Fruit fly (Drosophila melanogaster) whole organism, embryonic: ENCODE results near the gene Ubi-p63E.

ENCODE experiments used
- Bgb ChIP-seq: fragments of 200-800 bp; sonication (Bioruptor generic); IDR thresholded peaks from 2 replicates; pipeline ENCODE4 v1.3.6; 2022; ENCODE audit warnings: missing biosample characterization, missing genetic modification characterization; ENCODE audit not compliant: partially characterized antibody
- CG11093 ChIP-seq: fragments of 200-800 bp; sonication (Bioruptor generic); IDR thresholded peaks from 3 replicates; pipeline ENCODE4 v1.3.6; 2022; ENCODE audit warnings: missing biosample characterization, missing genetic modification characterization
- CG11456 ChIP-seq: fragments of 200-800 bp; sonication (Bioruptor generic); IDR thresholded peaks from 3 replicates; pipeline ENCODE4 v1.3.6; 2022; ENCODE audit warnings: missing biosample characterization, missing genetic modification characterization
- CG11695 ChIP-seq: fragments of 200-800 bp; sonication (Bioruptor generic); IDR thresholded peaks from 3 replicates; pipeline ENCODE4 v1.3.6; 2022; ENCODE audit warnings: missing biosample characterization, missing genetic modification characterization
- CG12744 ChIP-seq: fragments of 200-800 bp; sonication (Bioruptor generic); optimal IDR thresholded peaks from 2 replicates; lab custom pipeline; 2016; ENCODE audit warnings: missing biosample characterization, missing genetic modification characterization
- CG15479 ChIP-seq: fragments of 200-800 bp; sonication (Bioruptor generic); optimal IDR thresholded peaks from 3 replicates; lab custom pipeline; 2019; ENCODE audit warnings: missing biosample characterization, mild to moderate bottlenecking, missing genetic modification characterization, moderate library complexity
- CG15514 ChIP-seq: fragments of 200-800 bp; sonication (Bioruptor generic); optimal IDR thresholded peaks from 3 replicates; lab custom pipeline; 2017; ENCODE audit warnings: missing biosample characterization, missing genetic modification characterization, mild to moderate bottlenecking, moderate library complexity, missing genetic modification reagents
- CG16863 ChIP-seq: fragments of 200-800 bp; sonication (Bioruptor generic); optimal IDR thresholded peaks from 3 replicates; lab custom pipeline; 2016; ENCODE audit warnings: missing biosample characterization, missing genetic modification characterization
- CG17612 ChIP-seq: fragments of 200-800 bp; sonication (Bioruptor generic); IDR thresholded peaks from 2 replicates; pipeline ENCODE4 v1.3.6; 2022; ENCODE audit warnings: missing biosample characterization, missing genetic modification characterization
- CG3163 ChIP-seq: fragments of 200-800 bp; sonication (Bioruptor generic); optimal IDR thresholded peaks from 3 replicates; lab custom pipeline; 2016; ENCODE audit warnings: missing biosample characterization, missing genetic modification characterization
- CG3281 ChIP-seq: fragments of 200-800 bp; sonication (Bioruptor generic); optimal IDR thresholded peaks from 3 replicates; lab custom pipeline; 2017; ENCODE audit warnings: missing biosample characterization, mild to moderate bottlenecking, missing genetic modification characterization
- CG34376 ChIP-seq: fragments of 200-800 bp; sonication (Bioruptor generic); optimal IDR thresholded peaks from 2 replicates; lab custom pipeline; 2018; ENCODE audit warnings: missing biosample characterization, mild to moderate bottlenecking, missing genetic modification characterization
- CG3838 ChIP-seq: fragments of 200-800 bp; sonication (Bioruptor generic); optimal IDR thresholded peaks from 3 replicates; lab custom pipeline; 2016; ENCODE audit warnings: missing biosample characterization, missing genetic modification characterization
- CG4328 ChIP-seq: fragments of 200-800 bp; sonication (Bioruptor generic); optimal IDR thresholded peaks from 3 replicates; lab custom pipeline; 2017; ENCODE audit warnings: missing biosample characterization, missing genetic modification reagents, missing genetic modification characterization
- CG6689 ChIP-seq: fragments of 200-800 bp; sonication (Bioruptor generic); IDR thresholded peaks from 2 replicates; pipeline ENCODE4 v1.3.6; 2022; ENCODE audit warnings: missing biosample characterization, missing genetic modification characterization
- CG7271 ChIP-seq: fragments of 200-800 bp; sonication (Bioruptor generic); optimal IDR thresholded peaks from 2 replicates; lab custom pipeline; 2018; ENCODE audit warnings: missing biosample characterization, mild to moderate bottlenecking, missing genetic modification characterization, moderate library complexity
- CG7786 ChIP-seq: fragments of 200-800 bp; sonication (Bioruptor generic); optimal IDR thresholded peaks from 2 replicates; lab custom pipeline; 2016; ENCODE audit warnings: missing biosample characterization, missing genetic modification characterization
- CG7928 ChIP-seq: fragments of 200-800 bp; sonication (Bioruptor generic); optimal IDR thresholded peaks from 2 replicates; lab custom pipeline; 2017; ENCODE audit warnings: missing biosample characterization, mild to moderate bottlenecking, missing genetic modification characterization
- CG7963 ChIP-seq: fragments of 200-800 bp; sonication (Bioruptor generic); IDR thresholded peaks from 3 replicates; pipeline ENCODE4 v1.3.6; 2022; ENCODE audit warnings: missing biosample characterization, missing genetic modification characterization; ENCODE audit not compliant: partially characterized antibody
- CG8290 ChIP-seq, 3 experiments: fragments of 200-800 bp; sonication (Bioruptor generic); optimal IDR thresholded peaks; 2 replicates each; lab custom pipeline; 2016 to 2019; ENCODE audit warnings: missing biosample characterization in 3 of 3, missing genetic modification characterization in 3 of 3, mild to moderate bottlenecking in 2 of 3, moderate library complexity in 1 of 3
- CG9876 ChIP-seq: fragments of 200-800 bp; sonication (Bioruptor generic); optimal IDR thresholded peaks from 2 replicates; lab custom pipeline; 2016; ENCODE audit warnings: missing biosample characterization, missing genetic modification characterization
- E2f2 ChIP-seq: fragments of 200-800 bp; sonication (Bioruptor generic); IDR thresholded peaks from 2 replicates; pipeline ENCODE4 v1.3.6; 2022; ENCODE audit warnings: missing biosample characterization, missing genetic modification characterization
- Hr78 ChIP-seq, 2 experiments: fragments of 200-800 bp in 1 of 2; fragments of >200 bp in 1 of 2; sonication (Bioruptor generic) in 1 of 2; optimal IDR thresholded peaks; 2 replicates each; lab custom pipeline; 2017 to 2019; ENCODE audit warnings: missing biosample characterization in 2 of 2, missing genetic modification characterization in 2 of 2, mild to moderate bottlenecking in 1 of 2, moderate library complexity in 1 of 2
- Hsf ChIP-seq: fragments of 200-800 bp; sonication (Bioruptor generic); optimal IDR thresholded peaks from 3 replicates; lab custom pipeline; 2016; ENCODE audit warnings: missing biosample characterization, missing genetic modification characterization
- Kr ChIP-seq: fragments of 200-800 bp; sonication (Bioruptor generic); optimal IDR thresholded peaks from 2 replicates; lab custom pipeline; 2017; ENCODE audit warnings: missing biosample characterization, mild to moderate bottlenecking, missing genetic modification characterization
- NfI ChIP-seq: fragments of 200-800 bp; sonication (Bioruptor generic); optimal IDR thresholded peaks from 3 replicates; lab custom pipeline; 2018; ENCODE audit warnings: missing biosample characterization, mild to moderate bottlenecking, missing genetic modification characterization, moderate library complexity
- Opbp ChIP-seq: fragments of 200-800 bp; sonication (Bioruptor generic); IDR thresholded peaks from 3 replicates; pipeline ENCODE4 v1.3.6; 2022; ENCODE audit warnings: missing biosample characterization, missing genetic modification characterization; ENCODE audit not compliant: partially characterized antibody
- Optix ChIP-seq: fragments of 200-800 bp; sonication (Bioruptor generic); IDR thresholded peaks from 3 replicates; pipeline ENCODE4 v1.3.6; 2022; ENCODE audit warnings: missing biosample characterization, missing genetic modification characterization
- abd-A ChIP-seq: fragments of 200-800 bp; sonication (Bioruptor generic); optimal IDR thresholded peaks from 3 replicates; lab custom pipeline; 2019; ENCODE audit warnings: missing biosample characterization, mild to moderate bottlenecking, missing genetic modification characterization, moderate library complexity
- ac ChIP-seq: fragments of 200-800 bp; sonication (Bioruptor generic); optimal IDR thresholded peaks from 3 replicates; lab custom pipeline; 2017; ENCODE audit warnings: missing biosample characterization, mild to moderate bottlenecking, missing genetic modification characterization
- ato ChIP-seq: fragments of 200-800 bp; sonication (Bioruptor generic); IDR thresholded peaks from 2 replicates; pipeline ENCODE4 v1.3.6; 2022; ENCODE audit warnings: missing biosample characterization, missing genetic modification characterization; ENCODE audit not compliant: partially characterized antibody
- bigmax ChIP-seq: fragments of 200-800 bp; sonication (Bioruptor generic); optimal IDR thresholded peaks from 2 replicates; lab custom pipeline; 2018; ENCODE audit warnings: missing biosample characterization, mild to moderate bottlenecking, missing genetic modification characterization
- btn ChIP-seq: fragments of 200-800 bp; sonication (Bioruptor generic); optimal IDR thresholded peaks from 2 replicates; lab custom pipeline; 2016; ENCODE audit warnings: missing biosample characterization, missing genetic modification characterization
- cg ChIP-seq: fragments of 200-800 bp; sonication (Bioruptor generic); optimal IDR thresholded peaks from 3 replicates; lab custom pipeline; 2019; ENCODE audit warnings: missing biosample characterization, mild to moderate bottlenecking, missing genetic modification characterization, moderate library complexity
- ci ChIP-seq: fragments of 200-800 bp; sonication (Bioruptor generic); IDR thresholded peaks from 3 replicates; pipeline ENCODE4 v1.3.6; 2022; ENCODE audit warnings: missing biosample characterization, missing genetic modification characterization
- crol ChIP-seq: fragments of 200-800 bp; sonication (Bioruptor generic); IDR thresholded peaks from 2 replicates; pipeline ENCODE4 v1.3.6; 2022; ENCODE audit warnings: missing biosample characterization, missing genetic modification characterization
- en ChIP-seq: fragments of 200-800 bp; sonication (Bioruptor generic); optimal IDR thresholded peaks from 2 replicates; lab custom pipeline; 2016; ENCODE audit warnings: missing biosample characterization, missing genetic modification characterization
- fd102C ChIP-seq: fragments of 200-800 bp; sonication (Bioruptor generic); optimal IDR thresholded peaks from 2 replicates; lab custom pipeline; 2018; ENCODE audit warnings: missing biosample characterization, mild to moderate bottlenecking, missing genetic modification characterization, moderate library complexity
- fd96Cb ChIP-seq: fragments of 200-800 bp; sonication (Bioruptor generic); optimal IDR thresholded peaks from 2 replicates; lab custom pipeline; 2018; ENCODE audit warnings: missing biosample characterization, mild to moderate bottlenecking, missing genetic modification characterization, moderate library complexity
- ftz-f1 ChIP-seq: fragments of 200-800 bp; sonication (Bioruptor generic); optimal IDR thresholded peaks from 2 replicates; lab custom pipeline; 2016; ENCODE audit warnings: missing biosample characterization, missing genetic modification characterization
- gce ChIP-seq: fragments of 200-800 bp; sonication (Bioruptor generic); IDR thresholded peaks from 3 replicates; pipeline ENCODE4 v1.3.6; 2022; ENCODE audit warnings: missing biosample characterization, missing genetic modification characterization
- onecut ChIP-seq: fragments of 200-800 bp; sonication (Bioruptor generic); IDR thresholded peaks from 2 replicates; pipeline ENCODE4 v1.3.6; 2022; ENCODE audit warnings: missing biosample characterization, missing genetic modification characterization
- ro ChIP-seq: fragments of 200-800 bp; sonication (Bioruptor generic); IDR thresholded peaks from 2 replicates; pipeline ENCODE4 v1.3.6; 2022; ENCODE audit warnings: missing biosample characterization, missing genetic modification characterization
- sc ChIP-seq, 3 experiments: fragments of >200 bp in 2 of 3; fragments of 200-800 bp in 1 of 3; sonication (Bioruptor generic) in 1 of 3; optimal IDR thresholded peaks; 2 replicates in 2 of 3; 3 replicates in 1 of 3; lab custom pipeline; 2017; ENCODE audit warnings: mild to moderate bottlenecking in 1 of 3, missing biosample characterization in 1 of 3, missing genetic modification characterization in 1 of 3, missing genetic modification reagents in 1 of 3
- sisA ChIP-seq: fragments of 200-800 bp; sonication (Bioruptor generic); IDR thresholded peaks from 2 replicates; pipeline ENCODE4 v1.3.6; 2022; ENCODE audit warnings: missing biosample characterization, missing genetic modification characterization
- sqz ChIP-seq: fragments of 200-800 bp; sonication (Bioruptor generic); optimal IDR thresholded peaks from 3 replicates; lab custom pipeline; 2018; ENCODE audit warnings: missing biosample characterization, mild to moderate bottlenecking, missing genetic modification characterization
- ttk ChIP-seq: fragments of 200-800 bp; sonication (Bioruptor generic); IDR thresholded peaks from 2 replicates; pipeline ENCODE4 v2.1.2; 2022; ENCODE audit warnings: missing biosample characterization, missing genetic modification characterization
- tx ChIP-seq: fragments of 200-800 bp; sonication (Bioruptor generic); optimal IDR thresholded peaks from 2 replicates; lab custom pipeline; 2016; ENCODE audit warnings: missing biosample characterization, missing genetic modification characterization
- wdn ChIP-seq: fragments of 200-800 bp; sonication (Bioruptor generic); IDR thresholded peaks from 2 replicates; pipeline ENCODE4 v1.3.6; 2022; ENCODE audit warnings: missing biosample characterization, missing genetic modification characterization

Gene Ubi-p63E

DNA sequence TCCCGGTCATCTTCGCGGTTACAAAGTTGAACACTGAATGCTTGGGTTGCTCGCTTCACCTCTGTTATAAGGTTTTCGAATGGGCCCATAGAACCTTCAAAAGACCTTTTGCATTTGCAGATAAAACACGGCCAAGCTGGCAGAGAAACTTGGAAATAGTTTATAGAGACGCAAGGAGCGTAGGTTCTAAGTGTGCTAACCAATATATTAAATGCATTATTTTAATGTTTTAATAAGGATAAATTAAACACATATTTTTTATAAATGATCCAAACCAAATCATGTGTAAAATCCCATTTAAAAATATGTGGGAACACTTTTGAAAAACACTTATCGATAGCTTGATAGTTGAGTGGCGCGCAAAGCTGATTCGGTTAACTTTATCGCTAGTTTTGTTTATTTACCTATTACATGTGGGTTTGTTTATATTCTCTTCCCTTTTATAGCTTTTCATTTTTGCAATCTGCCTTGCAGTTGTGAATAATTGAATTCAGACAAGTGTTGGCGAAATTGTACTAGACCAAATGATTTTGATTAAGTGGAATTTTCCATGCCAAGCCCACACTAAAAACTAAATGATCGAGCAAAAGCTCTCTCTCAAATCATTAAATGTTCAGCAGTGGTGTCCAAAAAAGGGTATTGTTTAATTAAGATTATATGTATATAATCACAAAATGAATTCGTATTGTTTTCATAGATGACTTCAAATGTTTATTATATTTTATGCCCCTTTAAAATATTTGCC, 37.3 kb upstream of the Ubi-p63E start, which contains the start of gene CG12766 (continued):
- TF ChIP-seq CG7928 (GFP tag; lab: Kevin White, UChicago) (no peak), ci (GFP tag; lab: Robert Waterston, UW) (no peak), CG17612 (GFP tag; lab: Robert Waterston, UW) (no peak), tx (GFP tag; lab: Kevin White, UChicago) (no peak), NfI (GFP tag; lab: Kevin White, UChicago) (no peak), CG6689 (GFP tag; lab: Robert Waterston, UW) (no peak), ato (GFP tag; lab: Robert Waterston, UW) (peak; percentile 58), fd102C (GFP tag; lab: Kevin White, UChicago) (no peak), sisA (GFP tag; lab: Robert Waterston, UW) (no peak), Opbp (GFP tag; lab: Robert Waterston, UW) (peak; percentile 34; the same call in 1 of the 3 replicates), CG12744 (GFP tag; lab: Kevin White, UChicago) (no peak), CG7271 (no peak), CG11093 (GFP tag; lab: Robert Waterston, UW) (no peak), CG4328 (GFP tag; lab: Kevin White, UChicago) (no peak), fd96Cb (tag; lab: Kevin White, UChicago) (no peak), abd-A (no peak), Hsf (GFP tag; lab: Kevin White, UChicago) (no peak), Kr (GFP tag; lab: Kevin White, UChicago) (no peak), crol (no peak), CG7963 (GFP tag; lab: Robert Waterston, UW) (peak; percentile 55; the same call in 1 of the 3 replicates), onecut (GFP tag; lab: Robert Waterston, UW) (no peak), CG34376 (GFP tag; lab: Kevin White, UChicago) (no peak), sqz (GFP tag; lab: Kevin White, UChicago) (no peak), Hr78 (GFP tag; optimal IDR thresholded peaks at IDR 0.05; lab: Kevin White, UChicago) (no peak), CG9876 (GFP tag; lab: Kevin White, UChicago) (no peak), cg (no peak), CG11695 (GFP tag; lab: Robert Waterston, UW) (0 out of 3 replicates have a peak, but pooled peaks have one; percentile 19), CG8290 (GFP tag; optimal IDR thresholded peaks at IDR 0.05; lab: Kevin White, UChicago) (no peak), CG8290 (tag; optimal IDR thresholded peaks at IDR 0.05; lab: Kevin White, UChicago) (peak in 1 of 2 experiments; percentile 33), btn (GFP tag; lab: Kevin White, UChicago) (no peak), CG16863 (GFP tag; lab: Kevin White, UChicago) (no peak), CG11456 (GFP tag; lab: Robert Waterston, UW) (no peak), wdn (GFP tag; lab: Robert Waterston, UW) (no peak), en (GFP tag; lab: Kevin White, UChicago) (no peak), CG3281 (peak; percentile 0), Bgb (GFP tag; lab: Robert Waterston, UW) (peak; percentile 65; the same call in 1 of the 2 replicates), CG15514 (GFP tag; lab: Kevin White, UChicago) (no peak), CG7786 (GFP tag; lab: Kevin White, UChicago) (no peak), ac (no peak), bigmax (no peak), CG3838 (GFP tag; lab: Kevin White, UChicago) (no peak), ro (GFP tag; lab: Robert Waterston, UW) (no peak), Optix (GFP tag; lab: Robert Waterston, UW) (no peak), E2f2 (peak; percentile 76), CG15479 (GFP tag; lab: Kevin White, UChicago) (no peak), CG3163 (GFP tag; lab: Kevin White, UChicago) (no peak), ttk (GFP tag; lab: Robert Waterston, UW) (no peak), ftz-f1 (GFP tag; lab: Kevin White, UChicago) (no peak), sc (optimal IDR thresholded peaks at IDR 0.05; lab: Kevin White, UChicago) (no peak), sc (GFP tag; optimal IDR thresholded peaks at IDR 0.05; lab: Kevin White, UChicago) (no peak), gce (GFP tag; lab: Robert Waterston, UW) (no peak)
